Worm (Caenorhabditis elegans) whole organism, L4 larva: ENCODE results near the gene C25E10.11.

ENCODE experiments used
- D1046.2 ChIP-seq: fragments of 200-800 bp; sonication (Bioruptor generic); IDR thresholded peaks from 2 replicates; pipeline ENCODE4 v1.3.6; 2022; ENCODE audit warnings: missing genetic modification characterization, missing compliant biosample characterization
- F26F4.8 ChIP-seq: fragments of 200-800 bp; sonication (Bioruptor generic); conservative IDR thresholded peaks from 2 replicates; pipeline ENCODE4 v1.3.6; 2022; ENCODE audit warnings: missing genetic modification characterization, missing compliant biosample characterization
- F44E2.7 ChIP-seq: fragments of 200-800 bp; sonication (Bioruptor generic); IDR thresholded peaks from 2 replicates; pipeline ENCODE4 v2.1.2; 2022; ENCODE audit warnings: missing genetic modification characterization, missing compliant biosample characterization
- T20F7.1 ChIP-seq: fragments of 200-800 bp; sonication (Bioruptor generic); optimal IDR thresholded peaks from 2 replicates; lab custom pipeline; 2018; ENCODE audit warnings: mild to moderate bottlenecking, missing genetic modification characterization, missing compliant biosample characterization
- Y105C5A.15 ChIP-seq: fragments of 200-800 bp; sonication (Bioruptor generic); IDR thresholded peaks from 2 replicates; pipeline ENCODE4 v1.3.6; 2022; ENCODE audit warnings: missing genetic modification characterization, missing compliant biosample characterization
- Y5F2A.4 ChIP-seq: fragments of 200-800 bp; sonication (Bioruptor generic); optimal IDR thresholded peaks from 2 replicates; lab custom pipeline; 2018; ENCODE audit warnings: mild to moderate bottlenecking, missing genetic modification characterization, missing compliant biosample characterization
- ZK337.2 ChIP-seq: fragments of 200-800 bp; sonication (Bioruptor generic); IDR thresholded peaks from 2 replicates; pipeline ENCODE4 v1.3.6; 2022; ENCODE audit warnings: missing genetic modification reagents, missing genetic modification characterization, missing compliant biosample characterization
- ZK546.5 ChIP-seq, 2 experiments: sonication (generic microtip); optimal IDR thresholded peaks; 2 replicates each; lab custom pipeline; 2017; ENCODE audit warnings: missing biosample characterization in 2 of 2, missing genetic modification characterization in 2 of 2
- aha-1 ChIP-seq: fragments of 150-350 bp; peaks from one replicate; lab custom pipeline; 2014; ENCODE audit warnings: missing biosample characterization, missing genetic modification characterization
- attf-4 ChIP-seq: sonication (generic microtip); optimal IDR thresholded peaks from 3 replicates; lab custom pipeline; 2017; ENCODE audit warnings: missing biosample characterization, missing genetic modification characterization
- ceh-82 ChIP-seq: sonication (generic microtip); optimal IDR thresholded peaks from 2 replicates; lab custom pipeline; 2017; ENCODE audit warnings: missing biosample characterization, missing genetic modification characterization
- ctbp-1 ChIP-seq: fragments of 200-800 bp; sonication (Bioruptor generic); IDR thresholded peaks from 2 replicates; pipeline ENCODE4 v1.3.6; 2022; ENCODE audit warnings: missing genetic modification reagents, missing genetic modification characterization, missing compliant biosample characterization
- daf-16 ChIP-seq, 3 experiments: sonication (generic microtip); optimal IDR thresholded peaks; 2 replicates each; lab custom pipeline; 2016 to 2017; ENCODE audit warnings: missing genetic modification characterization in 3 of 3, missing genetic modification reagents in 3 of 3, mild to moderate bottlenecking in 2 of 3, missing compliant biosample characterization in 2 of 3, missing biosample characterization in 1 of 3, moderate library complexity in 1 of 3
- daf-8 ChIP-seq: fragments of 200-800 bp; sonication (Bioruptor generic); IDR thresholded peaks from 2 replicates; pipeline ENCODE4 v1.3.6; 2022; ENCODE audit warnings: missing genetic modification characterization, missing compliant biosample characterization
- dpl-1 ChIP-seq: fragments of 150-350 bp; optimal IDR thresholded peaks from 2 replicates; lab custom pipeline; 2014; ENCODE audit warnings: missing biosample characterization, missing genetic modification reagents, missing genetic modification characterization
- egl-43 ChIP-seq: fragments of 200-800 bp; sonication (Bioruptor generic); IDR thresholded peaks from 2 replicates; pipeline ENCODE4 v1.3.6; 2022; ENCODE audit warnings: missing genetic modification reagents, missing genetic modification characterization, missing compliant biosample characterization
- fkh-10 ChIP-seq: fragments of 150-350 bp; optimal IDR thresholded peaks from 2 replicates; lab custom pipeline; 2014; ENCODE audit warnings: missing biosample characterization, missing genetic modification reagents, missing genetic modification characterization
- gei-8 ChIP-seq: fragments of 200-800 bp; sonication (Bioruptor generic); optimal IDR thresholded peaks from 2 replicates; lab custom pipeline; 2018; ENCODE audit warnings: mild to moderate bottlenecking, missing genetic modification characterization, missing compliant biosample characterization
- hlh-11 ChIP-seq: fragments of 200-800 bp; sonication (Bioruptor generic); optimal IDR thresholded peaks from 2 replicates; lab custom pipeline; 2018; ENCODE audit warnings: mild to moderate bottlenecking, missing genetic modification characterization, missing compliant biosample characterization
- jun-1 ChIP-seq: fragments of 150-350 bp; optimal IDR thresholded peaks from 2 replicates; lab custom pipeline; 2014; ENCODE audit warnings: missing biosample characterization, missing genetic modification reagents, missing genetic modification characterization
- lin-13 ChIP-seq: fragments of 150-350 bp; optimal IDR thresholded peaks from 2 replicates; lab custom pipeline; 2014; ENCODE audit warnings: missing biosample characterization, missing genetic modification reagents, missing genetic modification characterization
- lin-29 ChIP-seq: fragments of 200-800 bp; sonication (Bioruptor generic); IDR thresholded peaks from 2 replicates; pipeline ENCODE4 v1.3.6; 2022; ENCODE audit warnings: missing genetic modification reagents, missing genetic modification characterization, missing compliant biosample characterization
- lin-38 ChIP-seq: fragments of 200-800 bp; sonication (Bioruptor generic); IDR thresholded peaks from 2 replicates; pipeline ENCODE4 v1.3.6; 2022; ENCODE audit warnings: missing genetic modification reagents, missing genetic modification characterization, missing compliant biosample characterization
- lin-39 ChIP-seq: fragments of 150-350 bp; optimal IDR thresholded peaks from 2 replicates; lab custom pipeline; 2014; ENCODE audit warnings: missing biosample characterization, missing genetic modification reagents, missing genetic modification characterization
- madf-5 ChIP-seq, 2 experiments: fragments of 200-800 bp; sonication (Bioruptor generic); IDR thresholded peaks; 2 replicates each; pipeline ENCODE4 v1.3.6; 2022; ENCODE audit warnings: missing compliant biosample characterization in 2 of 2, missing genetic modification characterization in 2 of 2
- mes-2 ChIP-seq: sonication (generic microtip); optimal IDR thresholded peaks from 2 replicates; lab custom pipeline; 2016; ENCODE audit warnings: missing genotype, mild to moderate bottlenecking, missing genetic modification characterization, missing compliant biosample characterization; ENCODE audit not compliant: poor library complexity, severe bottlenecking
- mxl-2 ChIP-seq: fragments of 200-800 bp; sonication (Bioruptor generic); conservative IDR thresholded peaks from 2 replicates; pipeline ENCODE4 v1.3.6; 2022; ENCODE audit warnings: missing genetic modification reagents, missing genetic modification characterization, missing compliant biosample characterization
- nhr-111 ChIP-seq: fragments of 200-800 bp; sonication (Bioruptor generic); optimal IDR thresholded peaks from 2 replicates; lab custom pipeline; 2018; ENCODE audit warnings: mild to moderate bottlenecking, missing genetic modification characterization, missing compliant biosample characterization
- nhr-237 ChIP-seq: sonication (generic microtip); optimal IDR thresholded peaks from 2 replicates; lab custom pipeline; 2017; ENCODE audit warnings: missing biosample characterization, missing genetic modification characterization
- nhr-28 ChIP-seq: fragments of 150-350 bp; optimal IDR thresholded peaks from 2 replicates; lab custom pipeline; 2014; ENCODE audit warnings: missing biosample characterization, missing genetic modification characterization
- nhr-6 ChIP-seq: fragments of 150-350 bp; optimal IDR thresholded peaks from 2 replicates; lab custom pipeline; 2014; ENCODE audit warnings: missing biosample characterization, missing genetic modification characterization
- nhr-77 ChIP-seq: fragments of 150-350 bp; optimal IDR thresholded peaks from 2 replicates; lab custom pipeline; 2014; ENCODE audit warnings: missing biosample characterization, missing genetic modification characterization
- saeg-2 ChIP-seq: fragments of 200-800 bp; sonication (Bioruptor generic); IDR thresholded peaks from 2 replicates; pipeline ENCODE4 v1.3.6; 2022; ENCODE audit warnings: missing genetic modification reagents, missing genetic modification characterization, missing compliant biosample characterization
- set-16 ChIP-seq: fragments of 200-800 bp; sonication (Bioruptor generic); IDR thresholded peaks from 2 replicates; pipeline ENCODE4 v1.3.6; 2022; ENCODE audit warnings: missing genetic modification reagents, missing genetic modification characterization, missing compliant biosample characterization
- skn-1 ChIP-seq: fragments of 150-350 bp; optimal IDR thresholded peaks from 2 replicates; lab custom pipeline; 2014; ENCODE audit warnings: missing biosample characterization, missing genetic modification characterization
- spr-3 ChIP-seq: fragments of 200-800 bp; sonication (Bioruptor generic); optimal IDR thresholded peaks from 2 replicates; lab custom pipeline; 2018; ENCODE audit warnings: mild to moderate bottlenecking, missing genetic modification characterization, missing compliant biosample characterization
- tag-97 ChIP-seq: fragments of 200-800 bp; sonication (Bioruptor generic); IDR thresholded peaks from 2 replicates; pipeline ENCODE4 v1.3.6; 2022; ENCODE audit warnings: missing genetic modification characterization, missing compliant biosample characterization
- unc-62 ChIP-seq, 3 experiments: fragments of 150-350 bp in 1 of 3; sonication (generic microtip); optimal IDR thresholded peaks in 2 of 3; peaks in 1 of 3; 1 replicate in 1 of 3; 2 replicates in 2 of 3; lab custom pipeline; 2014 to 2017; ENCODE audit warnings: missing biosample characterization in 3 of 3, missing genetic modification characterization in 3 of 3, missing genetic modification reagents in 3 of 3, missing genotype in 1 of 3
- zfp-3 ChIP-seq: fragments of 200-800 bp; sonication (Bioruptor generic); conservative IDR thresholded peaks from 2 replicates; pipeline ENCODE4 v1.3.6; 2022; ENCODE audit warnings: missing genetic modification reagents, missing genetic modification characterization, missing compliant biosample characterization
- zip-11 ChIP-seq: fragments of 200-800 bp; sonication (Bioruptor generic); IDR thresholded peaks from 2 replicates; pipeline ENCODE4 v1.3.6; 2022; ENCODE audit warnings: missing genetic modification characterization, missing compliant biosample characterization

Gene C25E10.11

ce11 chrV:9053235-9053634 lies 5.3 kb downstream of the C25E10.11 start:
- TF ChIP-seq mxl-2 = no peak
- TF ChIP-seq aha-1 (tag; lab: Kevin White, UChicago) = peak; percentile 93
- no peak for TF ChIP-seq nhr-237

ce11 chrV:9051100-9051499 lies 7.4 kb downstream of the C25E10.11 start, which contains the start of gene C25E10.7:
Gene C25E10.7, minus strand, starts transcription at chrV:9051200.
- TF ChIP-seq attf-4 = no peak
- TF ChIP-seq zfp-3 (GFP tag; lab: Robert Waterston, UW) = no peak
- TF ChIP-seq ctbp-1 (GFP tag; lab: Robert Waterston, UW) = no peak
- TF ChIP-seq lin-39 (tag; lab: Kevin White, UChicago) = no peak
- no peak for TF ChIP-seq nhr-28 (tag; lab: Kevin White, UChicago)
- TF ChIP-seq nhr-111 (GFP tag; lab: Kevin White, UChicago) = no peak
- no peak for TF ChIP-seq set-16 (GFP tag; lab: Robert Waterston, UW)
- no peak for TF ChIP-seq skn-1

- TF ChIP-seq dpl-1 (GFP tag; lab: Kevin White, UChicago) (no peak), spr-3 (GFP tag; lab: Kevin White, UChicago) (no peak), lin-13 (GFP tag; lab: Kevin White, UChicago) (no peak), daf-16 (GFP tag; optimal IDR thresholded peaks at IDR 0.05; lab: Kevin White, UChicago) (no peak), daf-16 (tag; optimal IDR thresholded peaks at IDR 0.05; lab: Kevin White, UChicago) (no peak), lin-38 (GFP tag; lab: Robert Waterston, UW) (no peak), Y105C5A.15 (GFP tag; lab: Robert Waterston, UW) (no peak), T20F7.1 (GFP tag; lab: Kevin White, UChicago) (no peak), egl-43 (GFP tag; lab: Robert Waterston, UW) (no peak), set-16 (GFP tag; lab: Robert Waterston, UW) (no peak), lin-29 (GFP tag; lab: Robert Waterston, UW) (no peak), saeg-2 (no peak), nhr-6 (no peak), gei-8 (GFP tag; lab: Kevin White, UChicago) (no peak), Y5F2A.4 (GFP tag; lab: Kevin White, UChicago) (no peak), nhr-28 (tag; lab: Kevin White, UChicago) (no peak), F44E2.7 (no peak), ceh-82 (no peak), D1046.2 (no peak), ZK337.2 (GFP tag; lab: Robert Waterston, UW) (no peak)
Observed at ce11 chrV:9049271-9049670, 9.3 kb downstream of the C25E10.11 start.

ce11 chrV:9047555-9048049 lies 10.9 kb downstream of the C25E10.11 start, which contains the start of gene C25E10.17:
Gene C25E10.17, minus strand, starts transcription at chrV:9047605.
- no peak for TF ChIP-seq mxl-2
- TF ChIP-seq aha-1 (tag; lab: Kevin White, UChicago) = peak; percentile 92

- TF ChIP-seq unc-62 (GFP tag; optimal IDR thresholded peaks at IDR 0.05 in 1 of 2; lab: Kevin White, UChicago) (peak in 1 of 2 experiments; percentile 1), unc-62 (tag; optimal IDR thresholded peaks at IDR 0.05; lab: Kevin White, UChicago) (no peak), nhr-77 (tag; lab: Kevin White, UChicago) (no peak), tag-97 (no peak)
Observed at ce11 chrV:9044871-9045270, 13.7 kb downstream of the C25E10.11 start, which contains the start of gene nhr-30. Gene nhr-30, plus strand, starts transcription at chrV:9045171.

ce11 chrV:9041030-9041429 lies 17.5 kb downstream of the C25E10.11 start, which contains the start of gene cyp-33B1:
Gene cyp-33B1, plus strand, starts transcription at chrV:9041330.
- no peak for TF ChIP-seq tag-97
- TF ChIP-seq attf-4 = no peak
- TF ChIP-seq nhr-77 (tag; lab: Kevin White, UChicago) = no peak
- no peak for TF ChIP-seq lin-29 (GFP tag; lab: Robert Waterston, UW)
- no peak for TF ChIP-seq madf-5 (GFP tag; IDR thresholded peaks at IDR 0.05; lab: Robert Waterston, UW)
- TF ChIP-seq hlh-11 = no peak
- no peak for TF ChIP-seq mes-2 (tag; lab: Kevin White, UChicago)
- TF ChIP-seq ZK546.5 (tag; optimal IDR thresholded peaks at IDR 0.05; lab: Kevin White, UChicago) = no peak
- no peak for TF ChIP-seq daf-8 (GFP tag; lab: Robert Waterston, UW)
- no peak for TF ChIP-seq fkh-10 (GFP tag; lab: Kevin White, UChicago)
- no peak for TF ChIP-seq F44E2.7
- no peak for TF ChIP-seq jun-1 (tag; lab: Kevin White, UChicago)
- no peak for TF ChIP-seq zip-11 (GFP tag; lab: Robert Waterston, UW)
- TF ChIP-seq F26F4.8 = no peak
